Worm (Caenorhabditis elegans): ENCODE data around the gene pqn-35.

The pqn-35 gene

DNA sequence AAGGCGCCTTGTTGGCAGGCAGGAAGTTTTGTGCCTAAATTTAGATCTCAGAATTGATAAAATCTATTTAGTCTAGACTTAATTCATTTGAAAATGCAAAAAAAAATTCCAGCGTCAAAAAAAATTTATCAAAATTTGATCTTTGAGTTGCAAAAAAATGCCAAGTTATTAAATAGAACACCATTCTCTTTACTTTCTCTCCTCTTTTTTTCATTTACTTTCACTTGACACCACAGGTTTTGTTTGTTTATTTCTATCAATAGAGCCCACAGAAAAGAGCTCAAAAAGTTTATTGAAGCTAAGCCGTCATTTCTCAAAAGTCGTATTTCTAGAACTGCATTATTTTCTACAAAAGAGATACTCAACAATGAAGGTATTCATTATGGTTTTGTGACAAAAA is at the start of gene pqn-35:
pqn-35 (plus strand) TSS at position 301 of the 400 bp plus-strand sequence.
- no peak for TF ChIP-seq ces-1 (GFP tag; optimal IDR thresholded peaks at IDR 0.05)

DNA sequence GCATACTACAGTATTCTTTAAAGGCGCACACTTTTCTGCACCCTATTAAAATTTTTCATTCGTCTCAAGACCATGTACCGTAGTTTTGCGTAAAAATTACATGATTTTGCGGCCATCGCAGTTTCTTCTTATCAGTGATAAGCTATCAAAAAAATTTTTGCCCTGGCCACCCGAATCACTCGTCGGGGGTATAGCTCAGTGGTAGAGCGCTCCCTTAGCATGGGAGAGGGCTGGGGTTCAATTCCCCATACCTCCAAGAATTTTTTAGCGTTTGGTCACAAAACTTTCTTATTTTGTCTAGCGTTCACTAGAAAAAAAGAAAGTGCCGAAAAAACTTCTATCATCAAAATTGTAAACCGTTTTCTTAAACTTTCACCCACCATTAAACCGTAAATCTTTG is 47.6 kb upstream of the pqn-35 start:
- TF ChIP-seq F49E8.2 (tag; optimal IDR thresholded peaks at IDR 0.05; ENCODE audit: borderline replicate concordance) (no peak), madf-5 (GFP tag; IDR thresholded peaks at IDR 0.05) (no peak), lin-39 (tag; optimal IDR thresholded peaks at IDR 0.05) (no peak), duxl-1 (tag; optimal IDR thresholded peaks at IDR 0.05; ENCODE audit: poor library complexity) (no peak), hlh-11 (tag; optimal IDR thresholded peaks at IDR 0.05) (peak; percentile 9), ZK337.2 (GFP tag; IDR thresholded peaks at IDR 0.05) (no peak), R02D3.7 (tag; optimal IDR thresholded peaks at IDR 0.05) (no peak), nhr-111 (GFP tag; optimal IDR thresholded peaks at IDR 0.05) (peak; percentile 56), egl-27 (tag; optimal IDR thresholded peaks at IDR 0.05) (no peak), spr-3 (GFP tag; optimal IDR thresholded peaks at IDR 0.05) (no peak), Y5F2A.4 (GFP tag; optimal IDR thresholded peaks at IDR 0.05) (no peak), dve-1 (tag; optimal IDR thresholded peaks at IDR 0.05; ENCODE audit: insufficient read depth) (peak; percentile 19), ama-1 (optimal IDR thresholded peaks at IDR 0.05) (no peak), mxl-2 (GFP tag; conservative IDR thresholded peaks at IDR 0.05) (no peak), ceh-82 (tag; optimal IDR thresholded peaks at IDR 0.05) (no peak), nhr-25 (tag; optimal IDR thresholded peaks at IDR 0.05; ENCODE audit: borderline replicate concordance, insufficient read depth) (no peak), daf-16 (GFP tag; optimal IDR thresholded peaks at IDR 0.05) (peak in 1 of 2 experiments; percentile 13), daf-16 (tag; optimal IDR thresholded peaks at IDR 0.05) (peak; percentile 15), hlh-30 (tag; optimal IDR thresholded peaks at IDR 0.05; ENCODE audit: insufficient read depth) (no peak), Y48G9A.11 (GFP tag; IDR thresholded peaks at IDR 0.05) (no peak), saeg-2 (GFP tag; IDR thresholded peaks at IDR 0.05) (no peak), nhr-237 (tag; optimal IDR thresholded peaks at IDR 0.05) (no peak), lin-1 (GFP tag; IDR thresholded peaks at IDR 0.05) (no peak), vab-7 (GFP tag; IDR thresholded peaks at IDR 0.05) (peak; percentile 45; the same call in 1 of the 2 replicates), sdz-12 (GFP tag; optimal IDR thresholded peaks at IDR 0.05) (no peak), hif-1 (tag; optimal IDR thresholded peaks at IDR 0.05) (no peak), unc-62 (GFP tag; optimal IDR thresholded peaks at IDR 0.05 in 1 of 2) (no peak), unc-62 (tag; optimal IDR thresholded peaks at IDR 0.05) (no peak), cey-2 (tag; optimal IDR thresholded peaks at IDR 0.05; ENCODE audit: borderline replicate concordance, insufficient read depth) (no peak), nhr-10 (tag; optimal IDR thresholded peaks at IDR 0.05) (no peak), fos-1 (tag; optimal IDR thresholded peaks at IDR 0.05) (no peak), lin-13 (GFP tag; optimal IDR thresholded peaks at IDR 0.05) (no peak), skn-1 (tag; optimal IDR thresholded peaks at IDR 0.05) (no peak), zip-2 (tag; optimal IDR thresholded peaks at IDR 0.05) (no peak), lim-7 (GFP tag; IDR thresholded peaks at IDR 0.05) (peak; percentile 75), zfp-3 (GFP tag; conservative IDR thresholded peaks at IDR 0.05) (no peak), snpc-1.2 (GFP tag; IDR thresholded peaks at IDR 0.05) (0 out of 2 replicates have a peak, but pooled peaks have one; percentile 9), D1046.2 (GFP tag; IDR thresholded peaks at IDR 0.05) (peak; percentile 47; the same call in 1 of the 2 replicates), nhr-42 (GFP tag; IDR thresholded peaks at IDR 0.05) (no peak), Y75B8A.6 (GFP tag; IDR thresholded peaks at IDR 0.05) (no peak), zip-11 (GFP tag; IDR thresholded peaks at IDR 0.05) (no peak), ces-1 (GFP tag; optimal IDR thresholded peaks at IDR 0.05) (no peak), nhr-6 (tag; optimal IDR thresholded peaks at IDR 0.05) (no peak), unc-130 (GFP tag; optimal IDR thresholded peaks at IDR 0.05) (no peak), nhr-11 (tag; optimal IDR thresholded peaks at IDR 0.05) (no peak), gei-8 (GFP tag; optimal IDR thresholded peaks at IDR 0.05) (no peak), dpl-1 (GFP tag; optimal IDR thresholded peaks at IDR 0.05) (no peak), T26A8.4 (GFP tag; IDR thresholded peaks at IDR 0.05) (no peak), spr-1 (tag; optimal IDR thresholded peaks at IDR 0.05) (no peak)

Data from whole organism, L4 larva.